Fruit fly (Drosophila melanogaster) whole organism, embryonic: Measurements from ENCODE around the gene CG11562.

ENCODE experiments used
- Bdp1 ChIP-seq: fragments of 200-800 bp; sonication (Bioruptor generic); optimal IDR thresholded peaks from 3 replicates; lab custom pipeline; 2016; ENCODE audit warnings: missing biosample characterization, missing genetic modification characterization
- CG11093 ChIP-seq: fragments of 200-800 bp; sonication (Bioruptor generic); IDR thresholded peaks from 3 replicates; pipeline ENCODE4 v1.3.6; 2022; ENCODE audit warnings: missing biosample characterization, missing genetic modification characterization
- CG11247 ChIP-seq: fragments of 200-800 bp; sonication (Bioruptor generic); IDR thresholded peaks from 2 replicates; pipeline ENCODE4 v1.3.6; 2022; ENCODE audit warnings: missing biosample characterization, missing genetic modification characterization
- CG11456 ChIP-seq: fragments of 200-800 bp; sonication (Bioruptor generic); IDR thresholded peaks from 3 replicates; pipeline ENCODE4 v1.3.6; 2022; ENCODE audit warnings: missing biosample characterization, missing genetic modification characterization
- CG11696 ChIP-seq: fragments of 200-800 bp; sonication (Bioruptor generic); IDR thresholded peaks from 2 replicates; pipeline ENCODE4 v1.3.6; 2022; ENCODE audit warnings: missing biosample characterization, missing genetic modification characterization
- CG13287 ChIP-seq: fragments of 200-800 bp; sonication (Bioruptor generic); IDR thresholded peaks from 2 replicates; pipeline ENCODE4 v1.3.6; 2022; ENCODE audit warnings: missing biosample characterization, missing genetic modification characterization; ENCODE audit not compliant: partially characterized antibody
- CG14965 ChIP-seq: fragments of 200-800 bp; sonication (Bioruptor generic); optimal IDR thresholded peaks from 2 replicates; lab custom pipeline; 2016; ENCODE audit warnings: missing biosample characterization, missing genetic modification characterization, borderline replicate concordance
- CG15011 ChIP-seq: fragments of 200-800 bp; sonication (Bioruptor generic); optimal IDR thresholded peaks from 3 replicates; lab custom pipeline; 2018; ENCODE audit warnings: missing biosample characterization, mild to moderate bottlenecking, missing genetic modification characterization
- CG15269 ChIP-seq: fragments of 200-800 bp; sonication (Bioruptor generic); optimal IDR thresholded peaks from 2 replicates; lab custom pipeline; 2018; ENCODE audit warnings: missing biosample characterization, mild to moderate bottlenecking, missing genetic modification characterization, moderate library complexity
- CG18262 ChIP-seq: fragments of 200-800 bp; optimal IDR thresholded peaks from 3 replicates; lab custom pipeline; 2019; ENCODE audit warnings: missing biosample characterization, mild to moderate bottlenecking, missing genetic modification characterization, moderate library complexity
- CG2202 ChIP-seq: fragments of 200-800 bp; sonication (Bioruptor generic); optimal IDR thresholded peaks from 2 replicates; lab custom pipeline; 2018; ENCODE audit warnings: missing biosample characterization, mild to moderate bottlenecking, missing genetic modification characterization
- CG32767 ChIP-seq: fragments of 200-800 bp; sonication (Bioruptor generic); IDR thresholded peaks from 2 replicates; pipeline ENCODE4 v1.3.6; 2022; ENCODE audit warnings: missing biosample characterization, missing genetic modification characterization
- CG32772 ChIP-seq: fragments of 200-800 bp; sonication (Bioruptor generic); IDR thresholded peaks from 2 replicates; pipeline ENCODE4 v1.3.6; 2022; ENCODE audit warnings: missing biosample characterization, missing genetic modification characterization
- CG7987 ChIP-seq: fragments of 200-800 bp; sonication (Bioruptor generic); optimal IDR thresholded peaks from 2 replicates; lab custom pipeline; 2018; ENCODE audit warnings: missing biosample characterization, mild to moderate bottlenecking, missing genetic modification characterization, moderate library complexity
- CG9797 ChIP-seq: fragments of 200-800 bp; sonication (Bioruptor generic); optimal IDR thresholded peaks from 3 replicates; lab custom pipeline; 2018; ENCODE audit warnings: missing biosample characterization, mild to moderate bottlenecking, missing genetic modification characterization
- CG9817 ChIP-seq: fragments of 200-800 bp; sonication (Bioruptor generic); optimal IDR thresholded peaks from 2 replicates; lab custom pipeline; 2018; ENCODE audit warnings: missing biosample characterization, mild to moderate bottlenecking, missing genetic modification characterization, moderate library complexity
- Gsc ChIP-seq: fragments of 200-800 bp; sonication (Bioruptor generic); IDR thresholded peaks from 2 replicates; pipeline ENCODE4 v1.3.6; 2022; ENCODE audit warnings: missing biosample characterization, missing genetic modification characterization
- HLH54F ChIP-seq: fragments of 200-800 bp; sonication (Bioruptor generic); optimal IDR thresholded peaks from 3 replicates; lab custom pipeline; 2016; ENCODE audit warnings: missing biosample characterization, missing genetic modification characterization
- Hmx ChIP-seq: fragments of 200-800 bp; sonication (Bioruptor generic); optimal IDR thresholded peaks from 2 replicates; lab custom pipeline; 2016; ENCODE audit warnings: missing biosample characterization, missing genetic modification characterization
- Kr ChIP-seq: fragments of 200-800 bp; sonication (Bioruptor generic); optimal IDR thresholded peaks from 2 replicates; lab custom pipeline; 2017; ENCODE audit warnings: missing biosample characterization, mild to moderate bottlenecking, missing genetic modification characterization
- Max ChIP-seq: fragments of 200-800 bp; sonication (Bioruptor generic); optimal IDR thresholded peaks from 2 replicates; lab custom pipeline; 2016; ENCODE audit warnings: missing biosample characterization, mild to moderate bottlenecking, missing genetic modification characterization
- Poxn ChIP-seq: fragments of 200-800 bp; sonication (Bioruptor generic); IDR thresholded peaks from 2 replicates; pipeline ENCODE4 v1.3.6; 2022; ENCODE audit warnings: missing biosample characterization, missing genetic modification characterization
- Side ChIP-seq: fragments of 200-800 bp; sonication (Bioruptor generic); optimal IDR thresholded peaks from 2 replicates; lab custom pipeline; 2016; ENCODE audit warnings: missing biosample characterization, missing genetic modification characterization
- cg ChIP-seq: fragments of 200-800 bp; sonication (Bioruptor generic); optimal IDR thresholded peaks from 3 replicates; lab custom pipeline; 2019; ENCODE audit warnings: missing biosample characterization, mild to moderate bottlenecking, missing genetic modification characterization, moderate library complexity
- crol ChIP-seq: fragments of 200-800 bp; sonication (Bioruptor generic); IDR thresholded peaks from 2 replicates; pipeline ENCODE4 v1.3.6; 2022; ENCODE audit warnings: missing biosample characterization, missing genetic modification characterization
- danr ChIP-seq: fragments of 200-800 bp; sonication (Bioruptor generic); IDR thresholded peaks from 2 replicates; pipeline ENCODE4 v1.3.6; 2022; ENCODE audit warnings: missing biosample characterization, missing genetic modification characterization
- dimm ChIP-seq: fragments of 200-800 bp; sonication (Bioruptor generic); IDR thresholded peaks from 2 replicates; pipeline ENCODE4 v1.3.6; 2022; ENCODE audit warnings: missing biosample characterization, missing genetic modification characterization
- dpn ChIP-seq, 2 experiments: fragments of 200-800 bp; sonication (Bioruptor generic); optimal IDR thresholded peaks; 3 replicates each; lab custom pipeline; 2016; ENCODE audit warnings: missing biosample characterization in 2 of 2, missing genetic modification characterization in 2 of 2
- en ChIP-seq: fragments of 200-800 bp; sonication (Bioruptor generic); optimal IDR thresholded peaks from 2 replicates; lab custom pipeline; 2016; ENCODE audit warnings: missing biosample characterization, missing genetic modification characterization
- ewg ChIP-seq: fragments of 200-800 bp; sonication (Bioruptor generic); optimal IDR thresholded peaks from 3 replicates; lab custom pipeline; 2017; ENCODE audit warnings: mild to moderate bottlenecking, missing biosample characterization, missing genetic modification reagents, missing genetic modification characterization
- gcm ChIP-seq: fragments of 200-800 bp; sonication (Bioruptor generic); optimal IDR thresholded peaks from 2 replicates; lab custom pipeline; 2019; ENCODE audit warnings: missing biosample characterization, mild to moderate bottlenecking, missing genetic modification characterization, moderate library complexity
- hkb ChIP-seq, 2 experiments: fragments of 200-800 bp in 1 of 2; fragments of >200 bp in 1 of 2; sonication (Bioruptor generic) in 1 of 2; IDR thresholded peaks in 1 of 2; optimal IDR thresholded peaks in 1 of 2; 2 replicates each; pipeline versions ENCODE4 v1.3.6 to Lab custom; 2017 to 2022; ENCODE audit warnings: missing biosample characterization in 1 of 2, missing genetic modification characterization in 1 of 2
- lola ChIP-seq, 3 experiments: fragments of >200 bp in 2 of 3; fragments of 200-800 bp in 1 of 3; sonication (Bioruptor generic) in 1 of 3; optimal IDR thresholded peaks; 2 replicates each; lab custom pipeline; 2017 to 2019; ENCODE audit warnings: missing biosample characterization in 3 of 3, missing genetic modification characterization in 3 of 3, mild to moderate bottlenecking in 1 of 3, moderate library complexity in 1 of 3
- mld ChIP-seq: fragments of 200-800 bp; sonication (Bioruptor generic); IDR thresholded peaks from 3 replicates; pipeline ENCODE4 v1.3.6; 2022; ENCODE audit warnings: missing biosample characterization, missing genetic modification characterization; ENCODE audit not compliant: partially characterized antibody
- org-1 ChIP-seq: fragments of 200-800 bp; sonication (Bioruptor generic); optimal IDR thresholded peaks from 2 replicates; lab custom pipeline; 2017; ENCODE audit warnings: missing biosample characterization, missing genetic modification characterization
- pan ChIP-seq, 4 experiments: fragments of >200 bp in 3 of 4; fragments of 200-800 bp in 1 of 4; sonication (Bioruptor generic) in 1 of 4; optimal IDR thresholded peaks in 3 of 4; IDR thresholded peaks in 1 of 4; 2 replicates each; pipeline versions ENCODE4 v1.3.6 to Lab custom; 2017 to 2022; ENCODE audit warnings: missing biosample characterization in 2 of 4, missing genetic modification characterization in 2 of 4, mixed read lengths in 1 of 4
- peb ChIP-seq: fragments of 200-800 bp; sonication (Bioruptor generic); IDR thresholded peaks from 2 replicates; pipeline ENCODE4 v1.3.6; 2022; ENCODE audit warnings: missing biosample characterization, missing genetic modification characterization
- psq ChIP-seq: fragments of 200-800 bp; sonication (Bioruptor generic); optimal IDR thresholded peaks from 2 replicates; lab custom pipeline; 2017; ENCODE audit warnings: missing biosample characterization, missing genetic modification characterization
- rib ChIP-seq: fragments of 200-800 bp; sonication (Bioruptor generic); IDR thresholded peaks from 2 replicates; pipeline ENCODE4 v1.3.6; 2022; ENCODE audit warnings: missing biosample characterization, missing genetic modification characterization
- scrt ChIP-seq: fragments of 200-800 bp; sonication (Bioruptor generic); optimal IDR thresholded peaks from 2 replicates; lab custom pipeline; 2018; ENCODE audit warnings: missing biosample characterization, mild to moderate bottlenecking, missing genetic modification characterization, moderate library complexity
- sd ChIP-seq: fragments of 200-800 bp; sonication (Bioruptor generic); optimal IDR thresholded peaks from 3 replicates; lab custom pipeline; 2018; ENCODE audit warnings: missing biosample characterization, mild to moderate bottlenecking, missing genetic modification characterization, moderate library complexity
- sens ChIP-seq: fragments of 200-800 bp; sonication (Bioruptor generic); peaks from one replicate; lab custom pipeline; 2016; ENCODE audit warnings: missing biosample characterization, missing genetic modification characterization
- sob ChIP-seq: fragments of 200-800 bp; sonication (Bioruptor generic); IDR thresholded peaks from 2 replicates; pipeline ENCODE4 v1.3.6; 2022; ENCODE audit warnings: missing biosample characterization, missing genetic modification characterization
- tap ChIP-seq: fragments of 200-800 bp; optimal IDR thresholded peaks from 3 replicates; lab custom pipeline; 2019; ENCODE audit warnings: missing biosample characterization, mild to moderate bottlenecking, missing genetic modification characterization, moderate library complexity
- trem ChIP-seq: fragments of 200-800 bp; optimal IDR thresholded peaks from 3 replicates; lab custom pipeline; 2019; ENCODE audit warnings: missing biosample characterization, mild to moderate bottlenecking, missing genetic modification characterization, moderate library complexity
- ttk ChIP-seq: fragments of 200-800 bp; sonication (Bioruptor generic); IDR thresholded peaks from 2 replicates; pipeline ENCODE4 v2.1.2; 2022; ENCODE audit warnings: missing biosample characterization, missing genetic modification characterization
- twi ChIP-seq: fragments of 200-800 bp; optimal IDR thresholded peaks from 2 replicates; lab custom pipeline; 2019; ENCODE audit warnings: missing biosample characterization, mild to moderate bottlenecking, missing genetic modification characterization, moderate library complexity
- vnd ChIP-seq: fragments of 200-800 bp; sonication (Bioruptor generic); IDR thresholded peaks from 3 replicates; pipeline ENCODE4 v1.3.6; 2022; ENCODE audit warnings: missing biosample characterization, missing genetic modification characterization; ENCODE audit not compliant: partially characterized antibody
- zen2 ChIP-seq: fragments of 200-800 bp; sonication (Bioruptor generic); IDR thresholded peaks from 3 replicates; pipeline ENCODE4 v1.3.6; 2022; ENCODE audit warnings: missing biosample characterization, missing genetic modification characterization; ENCODE audit not compliant: partially characterized antibody

The CG11562 gene

dm6 chr2L:247845-248473 lies 44.3 kb upstream of the CG11562 start (continued):
- TF ChIP-seq CG13287 (GFP tag; lab: Robert Waterston, UW) (0 out of 2 replicates have a peak, but pooled peaks have one; percentile 7), pan (optimal IDR thresholded peaks at IDR 0.05; lab: Kevin White, UChicago) (no peak), pan (GFP tag; optimal IDR thresholded peaks at IDR 0.05 in 1 of 2, IDR thresholded peaks at IDR 0.05 in 1 of 2) (peak in 1 of 2 experiments; percentile 67), Side (GFP tag; lab: Kevin White, UChicago) (no peak), psq (GFP tag; lab: Kevin White, UChicago) (peak; percentile 27), CG32767 (GFP tag; lab: Robert Waterston, UW) (no peak), CG11247 (GFP tag; lab: Robert Waterston, UW) (no peak), peb (no peak), CG15269 (peak; percentile 62), tap (tag; lab: Kevin White, UChicago) (peak; percentile 49), CG15011 (peak; percentile 53), danr (no peak), CG11456 (no peak), Poxn (GFP tag; lab: Robert Waterston, UW) (no peak), crol (peak; percentile 92), rib (GFP tag; lab: Robert Waterston, UW) (peak; percentile 82), CG18262 (tag; lab: Kevin White, UChicago) (peak; percentile 64), Hmx (GFP tag; lab: Kevin White, UChicago) (no peak), cg (GFP tag; lab: Kevin White, UChicago) (peak; percentile 56), gcm (GFP tag; lab: Kevin White, UChicago) (no peak), zen2 (no peak), en (GFP tag; lab: Kevin White, UChicago) (no peak), lola (GFP tag; optimal IDR thresholded peaks at IDR 0.05; lab: Kevin White, UChicago) (peak in 1 of 3 experiments; percentile 27), CG32772 (GFP tag; lab: Robert Waterston, UW) (peak; percentile 47; the same call in 1 of the 2 replicates), CG9797 (GFP tag; lab: Kevin White, UChicago) (no peak), CG2202 (tag; lab: Kevin White, UChicago) (no peak), twi (tag; lab: Kevin White, UChicago) (no peak), Bdp1 (no peak), ttk (GFP tag; lab: Robert Waterston, UW) (no peak), mld (no peak), CG7987 (GFP tag; lab: Kevin White, UChicago) (no peak), vnd (GFP tag; lab: Robert Waterston, UW) (no peak), Gsc (GFP tag; lab: Robert Waterston, UW) (no peak), CG14965 (GFP tag; lab: Kevin White, UChicago) (no peak), org-1 (GFP tag; lab: Kevin White, UChicago) (peak; percentile 66), dimm (GFP tag; lab: Robert Waterston, UW) (no peak), Max (no peak), HLH54F (no peak), sd (peak; percentile 61), CG9817 (tag; lab: Kevin White, UChicago) (peak; percentile 38), sens (GFP tag; lab: Kevin White, UChicago) (no peak), ewg (peak; percentile 10), CG11696 (no peak), Kr (no peak), trem (tag; lab: Kevin White, UChicago) (peak; percentile 60), hkb (optimal IDR thresholded peaks at IDR 0.05; lab: Kevin White, UChicago) (no peak), hkb (GFP tag; IDR thresholded peaks at IDR 0.05; lab: Robert Waterston, UW) (no peak), scrt (GFP tag; lab: Kevin White, UChicago) (peak; percentile 47), sob (GFP tag; lab: Robert Waterston, UW) (0 out of 2 replicates have a peak, but pooled peaks have one; percentile 20), CG11093 (GFP tag; lab: Robert Waterston, UW) (0 out of 3 replicates have a peak, but pooled peaks have one; percentile 40), dpn (GFP tag; optimal IDR thresholded peaks at IDR 0.05; lab: Kevin White, UChicago) (peak in 1 of 2 experiments; percentile 40)
